Fruit fly (Drosophila melanogaster) whole organism, adult: ENCODE measurements around the gene Hmt4-20.

Experiments used
- CG11617 ChIP-seq: fragments of 200-800 bp; sonication (Bioruptor generic); optimal IDR thresholded peaks from 2 replicates; lab custom pipeline; 2017; ENCODE audit warnings: mild to moderate bottlenecking, missing biosample characterization, missing genetic modification reagents, missing genetic modification characterization
- cic ChIP-seq: fragments of 200-800 bp; sonication (Bioruptor generic); optimal IDR thresholded peaks from 2 replicates; lab custom pipeline; 2017; ENCODE audit warnings: missing biosample characterization, mild to moderate bottlenecking, missing genetic modification characterization, moderate library complexity
- cnc ChIP-seq, 2 experiments: fragments of >200 bp; optimal IDR thresholded peaks; 2 replicates each; lab custom pipeline; 2017

dm6 chrX:696064-696463, 40.2 kb upstream of the Hmt4-20 start:
- no peak for TF ChIP-seq CG11617 (GFP tag; lab: Kevin White, UChicago)
- TF ChIP-seq cic (GFP tag; lab: Kevin White, UChicago) = no peak
- no peak for TF ChIP-seq cnc (optimal IDR thresholded peaks at IDR 0.05; lab: Kevin White, UChicago)
